Worm (Caenorhabditis elegans) whole organism, L3 larva: ENCODE measurements around the gene osm-3.

Source experiments
- fkh-2 ChIP-seq: fragments of 150-350 bp; optimal IDR thresholded peaks from 2 replicates; lab custom pipeline; 2014; ENCODE audit warnings: missing biosample characterization, missing genetic modification reagents, missing genetic modification characterization
- snpc-4 ChIP-seq: fragments of 150-350 bp; optimal IDR thresholded peaks from 2 replicates; lab custom pipeline; 2014; ENCODE audit warnings: missing biosample characterization, missing genetic modification characterization
- ztf-11 ChIP-seq: fragments of 150-350 bp; optimal IDR thresholded peaks from 2 replicates; lab custom pipeline; 2014; ENCODE audit warnings: missing biosample characterization, missing genetic modification characterization

DNA sequence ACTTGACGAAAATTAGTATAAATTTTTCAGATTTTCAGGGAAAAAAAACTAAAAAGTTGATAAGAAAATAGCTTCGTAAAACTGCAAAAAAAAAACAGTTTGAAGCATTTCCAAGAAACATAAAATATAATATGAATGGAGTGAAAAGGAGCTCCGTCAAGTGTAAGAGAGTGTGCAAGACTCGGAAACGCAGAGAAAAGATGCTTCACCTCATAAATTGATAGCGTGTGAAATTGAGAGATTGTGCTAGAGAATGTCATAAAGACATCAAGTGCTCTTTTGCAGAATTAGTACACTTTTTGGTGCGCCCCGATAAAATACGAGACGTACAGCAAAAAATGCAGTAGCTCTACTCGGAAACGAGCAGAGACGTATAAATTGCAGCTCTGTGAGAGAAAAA, 20.7 kb upstream of the osm-3 start:
- TF ChIP-seq ztf-11 (tag; lab: Kevin White, UChicago): no peak
- TF ChIP-seq fkh-2 (tag; lab: Kevin White, UChicago): no peak
- TF ChIP-seq snpc-4: no peak
